Fruit fly (Drosophila melanogaster): ENCODE data around the gene mys.

DNA sequence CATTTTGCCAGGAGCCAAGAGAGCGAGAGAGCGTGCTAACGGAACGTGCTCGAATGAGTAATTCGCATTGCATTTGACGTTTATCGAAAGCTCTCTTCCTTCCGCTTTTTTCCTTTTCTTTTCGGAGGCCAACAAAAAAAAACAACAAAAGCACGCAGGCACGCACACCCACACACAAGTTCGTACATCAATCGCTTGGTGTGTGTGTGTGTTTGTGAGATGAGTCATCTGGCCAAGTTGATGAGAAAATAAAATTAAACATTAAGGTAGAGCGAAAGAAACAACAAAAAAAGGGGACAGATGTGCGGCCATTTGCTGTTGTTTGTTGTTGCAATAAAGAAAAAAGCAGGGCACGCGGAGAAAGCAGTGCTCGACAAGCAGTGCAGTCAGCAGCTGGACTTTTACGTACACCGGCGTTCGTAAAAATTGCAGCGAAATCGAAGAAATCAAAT, 1.8 kb downstream of the mys start:
- TF ChIP-seq Ets96B (tag; optimal IDR thresholded peaks at IDR 0.05): peak; percentile 11
- no peak for TF ChIP-seq dsx (GFP tag; optimal IDR thresholded peaks at IDR 0.05; ENCODE audit: poor library complexity, severe bottlenecking)
- no peak for TF ChIP-seq Eip75B (GFP tag; optimal IDR thresholded peaks at IDR 0.05)
- TF ChIP-seq Hr4 (GFP tag; optimal IDR thresholded peaks at IDR 0.05): no peak
- TF ChIP-seq CG6792 (GFP tag; optimal IDR thresholded peaks at IDR 0.05): peak; percentile 32
- TF ChIP-seq Sox15 (GFP tag; optimal IDR thresholded peaks at IDR 0.05): no peak
- TF ChIP-seq OdsH (GFP tag; optimal IDR thresholded peaks at IDR 0.05): no peak
- TF ChIP-seq CG9139 (GFP tag; optimal IDR thresholded peaks at IDR 0.05): peak; percentile 75
- peak; percentile 69 for TF ChIP-seq Sox102F (GFP tag; optimal IDR thresholded peaks at IDR 0.05)
- TF ChIP-seq Eip93F (GFP tag; optimal IDR thresholded peaks at IDR 0.05): peak; percentile 42
- TF ChIP-seq CG16779 (tag; optimal IDR thresholded peaks at IDR 0.05): no peak
- TF ChIP-seq cyc (GFP tag; optimal IDR thresholded peaks at IDR 0.05): no peak
- no peak for TF ChIP-seq Hr38 (GFP tag; optimal IDR thresholded peaks at IDR 0.05)

All from whole organism, prepupa.